Fruit fly (Drosophila melanogaster): Measurements from ENCODE around the gene CG17329.

- no peak for TF ChIP-seq CG8478 (optimal IDR thresholded peaks at IDR 0.05)
- peak in 1 of 2 experiments; percentile 3 for TF ChIP-seq CTCF (optimal IDR thresholded peaks at IDR 0.05)
Observed at dm6 chr2L:16286360-16287005, 4.6 kb upstream of the CG17329 start.

Measured in S2 (cell line).